Worm (Caenorhabditis elegans): Measurements from ENCODE around the gene C09G9.8.

ce11 chrIV:8929942-8930492 is 48.7 kb downstream of the C09G9.8 start, which contains the start of the genes D1046.18 and slc-25A26:
- no peak for TF ChIP-seq nhr-23 (tag; optimal IDR thresholded peaks at IDR 0.05)
- TF ChIP-seq skn-1 (tag; optimal IDR thresholded peaks at IDR 0.05), result no peak
- no peak for TF ChIP-seq ztf-11 (tag; optimal IDR thresholded peaks at IDR 0.05)
- no peak for TF ChIP-seq nhr-12 (tag; optimal IDR thresholded peaks at IDR 0.05)
- TF ChIP-seq ceh-28 (tag; optimal IDR thresholded peaks at IDR 0.05), result no peak
- no peak for TF ChIP-seq unc-39 (tag; optimal IDR thresholded peaks at IDR 0.05)
- TF ChIP-seq nhr-25 (tag; optimal IDR thresholded peaks at IDR 0.05), result no peak
